Fruit fly (Drosophila melanogaster): ENCODE data around the gene Cht7.

Gene Cht7

dm6 chr3L:3073460-3073859 is 33.3 kb downstream of the Cht7 start (continued):
- TF ChIP-seq CG8944 (GFP tag; optimal IDR thresholded peaks at IDR 0.05): no peak

dm6 chr3L:3071675-3072583 is 34.8 kb downstream of the Cht7 start:
- peak; percentile 90 for TF ChIP-seq Kr (GFP tag; optimal IDR thresholded peaks at IDR 0.05)
- no peak for TF ChIP-seq Dek (tag; optimal IDR thresholded peaks at IDR 0.05)
- peak; percentile 17 for TF ChIP-seq CG2712 (tag; optimal IDR thresholded peaks at IDR 0.05)
- peak; percentile 25 for TF ChIP-seq CG10209 (GFP tag; optimal IDR thresholded peaks at IDR 0.05)
- no peak for TF ChIP-seq CG13424 (tag; optimal IDR thresholded peaks at IDR 0.05)
- no peak for TF ChIP-seq CG17568 (GFP tag; optimal IDR thresholded peaks at IDR 0.05)
- TF ChIP-seq CG8281 (tag; optimal IDR thresholded peaks at IDR 0.05): no peak
- peak; percentile 14 for TF ChIP-seq CG11504 (tag; optimal IDR thresholded peaks at IDR 0.05)
- TF ChIP-seq lmd (GFP tag; IDR thresholded peaks at IDR 0.05): no peak
- TF ChIP-seq Tbp (GFP tag; optimal IDR thresholded peaks at IDR 0.05): peak; percentile 53
- no peak for TF ChIP-seq CrebB (tag; optimal IDR thresholded peaks at IDR 0.05)
- TF ChIP-seq CoRest (tag; optimal IDR thresholded peaks at IDR 0.05): peak; percentile 26
- peak; percentile 22 for TF ChIP-seq CG9727 (GFP tag; optimal IDR thresholded peaks at IDR 0.05)
- TF ChIP-seq sqz (GFP tag; optimal IDR thresholded peaks at IDR 0.05): no peak
- no peak for TF ChIP-seq CG10565 (GFP tag; optimal IDR thresholded peaks at IDR 0.05)
- peak; percentile 30 for TF ChIP-seq Deaf1 (tag; optimal IDR thresholded peaks at IDR 0.05)
- TF ChIP-seq dmrt11E (tag; optimal IDR thresholded peaks at IDR 0.05): no peak
- 0 out of 2 replicates have a peak, but pooled peaks have one; percentile 32 for TF ChIP-seq bbx (GFP tag; IDR thresholded peaks at IDR 0.05; ENCODE audit: partially characterized antibody)
- TF ChIP-seq CG11696 (GFP tag; IDR thresholded peaks at IDR 0.05): 0 out of 2 replicates have a peak, but pooled peaks have one; percentile 14
- no peak for TF ChIP-seq CG4854 (GFP tag; optimal IDR thresholded peaks at IDR 0.05)
- TF ChIP-seq CG12744 (GFP tag; optimal IDR thresholded peaks at IDR 0.05): no peak
- TF ChIP-seq CG15514 (GFP tag; optimal IDR thresholded peaks at IDR 0.05): peak; percentile 16
- 0 out of 3 replicates have a peak, but pooled peaks have one; percentile 15 for TF ChIP-seq zfh1 (GFP tag; IDR thresholded peaks at IDR 0.05)
- TF ChIP-seq CG6813 (GFP tag; optimal IDR thresholded peaks at IDR 0.05): peak; percentile 8
- no peak for TF ChIP-seq Pdp1 (GFP tag; optimal IDR thresholded peaks at IDR 0.05)
- no peak for TF ChIP-seq Rfx (GFP tag; IDR thresholded peaks at IDR 0.05)
- no peak for TF ChIP-seq CG1024 (GFP tag; IDR thresholded peaks at IDR 0.05)
- TF ChIP-seq sens (GFP tag): peak; percentile 62
- TF ChIP-seq hkb (optimal IDR thresholded peaks at IDR 0.05): no peak
- 0 out of 2 replicates have a peak, but pooled peaks have one; percentile 8 for TF ChIP-seq hkb (GFP tag; IDR thresholded peaks at IDR 0.05)
- 0 out of 2 replicates have a peak, but pooled peaks have one; percentile 8 for TF ChIP-seq tna (GFP tag; IDR thresholded peaks at IDR 0.05; ENCODE audit: partially characterized antibody)
- peak; percentile 23 for TF ChIP-seq PHDP (tag; optimal IDR thresholded peaks at IDR 0.05)
- peak; percentile 43 for TF ChIP-seq scrt (GFP tag; optimal IDR thresholded peaks at IDR 0.05)
- peak; percentile 4 for TF ChIP-seq CG18262 (tag; optimal IDR thresholded peaks at IDR 0.05)
- peak; percentile 20 for TF ChIP-seq psq (GFP tag; optimal IDR thresholded peaks at IDR 0.05)
- TF ChIP-seq slou (GFP tag; optimal IDR thresholded peaks at IDR 0.05): no peak
- no peak for TF ChIP-seq eve (GFP tag; optimal IDR thresholded peaks at IDR 0.05)
- TF ChIP-seq cg (GFP tag; optimal IDR thresholded peaks at IDR 0.05): peak; percentile 77
- no peak for TF ChIP-seq sens-2 (GFP tag; IDR thresholded peaks at IDR 0.05)
- TF ChIP-seq chinmo (GFP tag; IDR thresholded peaks at IDR 0.05; ENCODE audit: partially characterized antibody): 0 out of 4 replicates have a peak, but pooled peaks have one; percentile 46
- TF ChIP-seq crp (GFP tag; optimal IDR thresholded peaks at IDR 0.05): peak in 1 of 2 experiments; percentile 74
- TF ChIP-seq CG15479 (GFP tag; optimal IDR thresholded peaks at IDR 0.05): peak; percentile 29
- no peak for TF ChIP-seq Nf-YA (GFP tag; IDR thresholded peaks at IDR 0.05)
- no peak for TF ChIP-seq Nf-YC (tag; optimal IDR thresholded peaks at IDR 0.05)
- TF ChIP-seq CG14441 (GFP tag; IDR thresholded peaks at IDR 0.05): no peak

All from whole organism, embryonic.